Worm (Caenorhabditis elegans): ENCODE data around the gene rpl-3.

rpl-3 gene

DNA sequence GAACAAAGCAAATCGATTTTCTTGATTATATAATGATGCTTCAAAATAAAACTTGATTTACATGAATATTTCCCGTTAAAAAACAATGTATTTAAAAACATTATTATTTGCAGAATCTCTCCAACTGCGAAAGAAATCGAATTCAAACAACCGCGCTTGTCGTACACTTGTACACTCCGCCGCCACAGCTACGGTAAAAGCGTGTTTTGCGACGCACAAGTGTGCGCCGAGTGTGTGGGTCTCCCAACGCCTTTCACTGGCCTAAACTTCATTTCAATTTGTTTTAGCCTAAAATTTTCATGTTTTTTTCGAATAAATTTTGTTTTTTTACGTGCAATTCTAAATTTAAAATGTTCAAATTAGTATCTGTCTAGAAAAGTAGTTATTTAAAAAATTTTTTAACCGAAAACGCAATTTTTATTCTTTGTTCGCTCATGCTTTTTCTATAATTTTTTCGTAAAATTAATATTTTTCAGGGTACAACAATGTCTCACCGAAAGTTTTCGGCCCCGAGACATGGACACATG is at the start of gene rpl-3 (continued):
- TF ChIP-seq ztf-7 (tag; optimal IDR thresholded peaks at IDR 0.05), result peak; percentile 97
- TF ChIP-seq spr-1 (tag; optimal IDR thresholded peaks at IDR 0.05), result peak; percentile 99
- peak; percentile 100 for TF ChIP-seq daf-19 (GFP tag; conservative IDR thresholded peaks at IDR 0.05)
- peak; percentile 100 for TF ChIP-seq hlh-11 (tag; optimal IDR thresholded peaks at IDR 0.05)
- peak; percentile 99 for TF ChIP-seq Y105C5A.15 (GFP tag; IDR thresholded peaks at IDR 0.05)

DNA sequence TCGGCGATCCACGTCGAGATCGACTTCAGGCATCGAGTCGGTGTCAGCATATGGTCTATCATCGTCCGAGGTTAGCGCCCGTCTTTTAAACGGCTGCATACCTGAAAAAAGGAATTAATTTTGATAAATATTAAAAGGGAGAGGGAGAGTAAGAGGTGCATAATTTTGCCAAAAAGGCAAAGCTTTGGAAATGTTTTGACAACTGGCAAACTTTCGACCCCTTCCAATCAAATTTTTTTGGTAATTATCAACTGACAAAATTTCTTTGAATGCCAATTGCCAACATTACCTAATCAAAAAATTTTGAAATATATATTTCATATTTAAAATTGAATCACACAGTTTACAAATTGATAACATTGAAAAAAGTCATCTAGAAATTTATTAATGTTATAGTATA is 48.1 kb upstream of the rpl-3 start, which contains the start of gene dpy-27:
dpy-27 (minus strand) TSS at position 101 of the 400 bp plus-strand sequence.
- no peak for TF ChIP-seq mep-1 (tag; optimal IDR thresholded peaks at IDR 0.05)
- no peak for TF ChIP-seq lin-1 (GFP tag; IDR thresholded peaks at IDR 0.05)
- TF ChIP-seq skn-1 (tag; optimal IDR thresholded peaks at IDR 0.05), result no peak
- no peak for TF ChIP-seq lsy-2 (tag; optimal IDR thresholded peaks at IDR 0.05)

DNA sequence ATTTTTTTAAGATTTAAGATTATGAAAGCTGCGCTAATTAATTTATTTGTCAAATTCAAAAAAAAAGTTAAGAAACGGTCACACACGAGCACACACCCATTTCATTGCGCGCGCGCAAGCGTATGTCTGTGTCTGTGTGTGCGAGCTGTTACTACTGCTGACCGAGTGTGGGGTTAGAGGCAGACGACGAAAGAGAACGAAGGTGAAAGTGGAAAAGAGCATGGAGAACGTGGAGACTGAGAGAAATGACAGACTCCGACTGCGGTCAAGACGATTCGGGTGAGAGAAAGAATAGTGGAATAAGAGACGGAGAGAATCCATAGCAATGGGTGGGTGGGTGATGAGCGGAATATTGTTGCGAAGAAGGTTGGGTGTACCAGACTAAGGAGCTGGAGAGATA is 47.5 kb upstream of the rpl-3 start:
- 0 out of 2 replicates have a peak, but pooled peaks have one; percentile 10 for TF ChIP-seq ceh-20 (GFP tag; IDR thresholded peaks at IDR 0.05)
- no peak for TF ChIP-seq fos-1 (tag; optimal IDR thresholded peaks at IDR 0.05)
- no peak for TF ChIP-seq tag-97 (GFP tag; IDR thresholded peaks at IDR 0.05)
- peak; percentile 9; the same call in 1 of the 2 replicates for TF ChIP-seq ctbp-1 (GFP tag; IDR thresholded peaks at IDR 0.05)
- TF ChIP-seq nhr-41 (GFP tag; IDR thresholded peaks at IDR 0.05), result peak; percentile 50; the same call in 1 of the 2 replicates
- TF ChIP-seq ztf-7 (tag; optimal IDR thresholded peaks at IDR 0.05), result peak; percentile 8
- peak; percentile 93 for TF ChIP-seq hlh-30 (tag; optimal IDR thresholded peaks at IDR 0.05; ENCODE audit: insufficient read depth)
- TF ChIP-seq spr-1 (tag; optimal IDR thresholded peaks at IDR 0.05), result no peak
- 0 out of 2 replicates have a peak, but pooled peaks have one; percentile 32 for TF ChIP-seq arid-1 (GFP tag; conservative IDR thresholded peaks at IDR 0.05)
- no peak for TF ChIP-seq dmd-8 (GFP tag; IDR thresholded peaks at IDR 0.05)
- no peak for TF ChIP-seq sdz-12 (GFP tag; optimal IDR thresholded peaks at IDR 0.05)
- peak; percentile 77 for TF ChIP-seq mep-1 (tag; optimal IDR thresholded peaks at IDR 0.05)
- TF ChIP-seq F37D6.2 (tag; optimal IDR thresholded peaks at IDR 0.05), result no peak
- peak; percentile 42 for TF ChIP-seq pqm-1 (tag; optimal IDR thresholded peaks at IDR 0.05)
- TF ChIP-seq dmd-6 (GFP tag; IDR thresholded peaks at IDR 0.05), result peak; percentile 45
- TF ChIP-seq attf-4 (tag; optimal IDR thresholded peaks at IDR 0.05), result no peak
- peak; percentile 89 for TF ChIP-seq nhr-28 (tag; optimal IDR thresholded peaks at IDR 0.05)
- TF ChIP-seq nhr-48 (tag; optimal IDR thresholded peaks at IDR 0.05), result peak; percentile 46
- TF ChIP-seq nhr-6 (tag; optimal IDR thresholded peaks at IDR 0.05), result peak; percentile 69
- peak; percentile 86 for TF ChIP-seq hmg-1.1 (GFP tag; IDR thresholded peaks at IDR 0.05)
- TF ChIP-seq T26A8.4 (GFP tag; IDR thresholded peaks at IDR 0.05), result peak; percentile 67
- TF ChIP-seq F10B5.3 (tag; optimal IDR thresholded peaks at IDR 0.05), result no peak
- TF ChIP-seq mes-2 (tag; optimal IDR thresholded peaks at IDR 0.05; ENCODE audit: poor library complexity, severe bottlenecking), result peak; percentile 64
- TF ChIP-seq mxl-3 (GFP tag; optimal IDR thresholded peaks at IDR 0.05), result peak; percentile 80
- TF ChIP-seq dve-1 (tag; optimal IDR thresholded peaks at IDR 0.05; ENCODE audit: insufficient read depth), result peak; percentile 78
- peak; percentile 46 for TF ChIP-seq dpl-1 (GFP tag; optimal IDR thresholded peaks at IDR 0.05)
- TF ChIP-seq hif-1 (tag; optimal IDR thresholded peaks at IDR 0.05), result peak in 1 of 2 experiments; percentile 51
- peak; percentile 23 for TF ChIP-seq nhr-25 (tag; optimal IDR thresholded peaks at IDR 0.05; ENCODE audit: borderline replicate concordance, insufficient read depth)
- peak; percentile 77 for TF ChIP-seq nhr-77 (tag; optimal IDR thresholded peaks at IDR 0.05)
- peak in 1 of 2 experiments; percentile 75 for TF ChIP-seq lsy-2 (tag; optimal IDR thresholded peaks at IDR 0.05)
- TF ChIP-seq ama-1 (optimal IDR thresholded peaks at IDR 0.05), result no peak
- TF ChIP-seq rbr-2 (tag; optimal IDR thresholded peaks at IDR 0.05), result peak; percentile 50
- TF ChIP-seq set-16 (GFP tag; IDR thresholded peaks at IDR 0.05), result peak; percentile 31; the same call in 1 of the 2 replicates
- TF ChIP-seq egl-43 (GFP tag; IDR thresholded peaks at IDR 0.05), result peak; percentile 78
- TF ChIP-seq nhr-11 (tag; optimal IDR thresholded peaks at IDR 0.05), result peak; percentile 23
- peak; percentile 61 for TF ChIP-seq aha-1 (tag)
- no peak for TF ChIP-seq F44E2.7 (GFP tag; IDR thresholded peaks at IDR 0.05)
- no peak for TF ChIP-seq nhr-76 (tag; optimal IDR thresholded peaks at IDR 0.05)
- TF ChIP-seq ceh-82 (tag; optimal IDR thresholded peaks at IDR 0.05), result no peak
- peak; percentile 11 for TF ChIP-seq nhr-102 (tag; optimal IDR thresholded peaks at IDR 0.05)
- peak; percentile 43 to 86 for TF ChIP-seq mdl-1 (tag; optimal IDR thresholded peaks at IDR 0.05)
